Worm (Caenorhabditis elegans): ENCODE results near the gene rocf-1.

DNA sequence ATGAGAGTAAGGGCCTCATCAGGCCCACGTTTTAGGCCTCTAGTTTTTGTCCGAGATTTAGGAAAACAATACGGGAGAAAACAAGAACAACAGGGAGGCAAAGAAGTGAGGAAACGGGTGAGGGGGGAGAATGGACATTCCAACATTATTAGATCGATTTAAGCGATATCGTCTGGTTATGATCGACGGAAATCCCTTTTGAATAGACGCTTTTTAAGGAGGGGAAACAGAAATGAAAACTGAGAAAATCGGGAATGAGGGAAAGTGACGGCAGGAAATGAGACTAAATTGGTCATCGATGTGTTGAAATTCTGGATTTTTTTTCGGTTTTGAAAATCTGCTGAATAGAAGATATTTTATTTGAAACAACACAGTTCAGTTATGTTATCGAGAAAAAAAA, at the start of gene rocf-1:
- TF ChIP-seq snpc-4 (tag; optimal IDR thresholded peaks at IDR 0.05) (no peak), mep-1 (tag; optimal IDR thresholded peaks at IDR 0.05) (no peak), zip-2 (tag; optimal IDR thresholded peaks at IDR 0.05) (no peak), daf-12 (tag; optimal IDR thresholded peaks at IDR 0.05) (no peak), fos-1 (tag; optimal IDR thresholded peaks at IDR 0.05) (no peak), ama-1 (optimal IDR thresholded peaks at IDR 0.05) (no peak), aly-2 (tag; optimal IDR thresholded peaks at IDR 0.05) (no peak), zfp-3 (GFP tag; conservative IDR thresholded peaks at IDR 0.05) (no peak), nhr-77 (tag; optimal IDR thresholded peaks at IDR 0.05) (no peak), spr-1 (tag; optimal IDR thresholded peaks at IDR 0.05) (no peak), nhr-76 (tag; optimal IDR thresholded peaks at IDR 0.05) (no peak), lin-1 (GFP tag; IDR thresholded peaks at IDR 0.05) (no peak)
